Worm (Caenorhabditis elegans) whole organism, late embryonic: ENCODE results near the gene C50C3.19.

Experiments
- hlh-15 ChIP-seq: sonication (generic microtip); optimal IDR thresholded peaks from 2 replicates; lab custom pipeline; 2016; ENCODE audit warnings: missing genetic modification characterization, missing compliant biosample characterization
- nhr-11 ChIP-seq: fragments of 150-350 bp; optimal IDR thresholded peaks from 2 replicates; lab custom pipeline; 2014; ENCODE audit warnings: missing biosample characterization, missing genetic modification characterization
- pag-3 ChIP-seq: sonication (generic microtip); optimal IDR thresholded peaks from 2 replicates; lab custom pipeline; 2016; ENCODE audit warnings: missing compliant biosample characterization, missing genetic modification characterization, borderline replicate concordance

DNA sequence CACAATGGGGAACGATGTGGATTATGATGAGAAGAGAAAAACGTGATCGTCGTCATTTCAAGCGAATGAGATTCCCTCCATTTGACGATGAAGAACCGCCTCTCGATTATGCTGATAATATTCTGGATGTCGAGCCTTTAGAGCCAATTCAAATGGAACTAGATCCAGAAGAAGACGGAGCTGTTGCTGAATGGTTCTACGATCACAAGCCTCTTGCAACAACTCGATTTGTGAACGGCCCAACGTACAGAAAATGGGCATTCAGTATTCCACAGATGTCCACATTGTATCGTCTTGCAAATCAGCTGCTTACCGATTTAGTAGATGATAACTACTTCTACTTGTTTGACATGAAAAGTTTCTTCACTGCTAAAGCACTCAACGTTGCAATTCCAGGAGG lies 25.8 kb upstream of the C50C3.19 start:
- TF ChIP-seq nhr-11 (tag; lab: Kevin White, UChicago): no peak
- no peak for TF ChIP-seq hlh-15 (tag; lab: Kevin White, UChicago)
- TF ChIP-seq pag-3 (tag; lab: Kevin White, UChicago): no peak
